Fruit fly (Drosophila melanogaster) Kc167 (cell line): ENCODE results near the gene Dpm1.

ENCODE experiments used
- Myc ChIP-seq: fragments of >200 bp; optimal IDR thresholded peaks from 2 replicates; lab custom pipeline; 2017; ENCODE audit warnings: missing external identifiers
- Sin3A ChIP-seq: fragments of >200 bp; optimal IDR thresholded peaks from 2 replicates; lab custom pipeline; 2018; ENCODE audit warnings: missing external identifiers
- h ChIP-seq: fragments of >200 bp; optimal IDR thresholded peaks from 3 replicates; lab custom pipeline; 2018; ENCODE audit warnings: missing external identifiers
- insv ChIP-seq: fragments of >200 bp; optimal IDR thresholded peaks from 3 replicates; lab custom pipeline; 2018; ENCODE audit warnings: missing external identifiers
- psq ChIP-seq: fragments of >200 bp; optimal IDR thresholded peaks from 2 replicates; lab custom pipeline; 2017; ENCODE audit warnings: missing external identifiers
- ttk ChIP-seq: sonication (Bioruptor generic); optimal IDR thresholded peaks from 2 replicates; lab custom pipeline; 2017; ENCODE audit warnings: missing external identifiers

Dpm1 gene

DNA sequence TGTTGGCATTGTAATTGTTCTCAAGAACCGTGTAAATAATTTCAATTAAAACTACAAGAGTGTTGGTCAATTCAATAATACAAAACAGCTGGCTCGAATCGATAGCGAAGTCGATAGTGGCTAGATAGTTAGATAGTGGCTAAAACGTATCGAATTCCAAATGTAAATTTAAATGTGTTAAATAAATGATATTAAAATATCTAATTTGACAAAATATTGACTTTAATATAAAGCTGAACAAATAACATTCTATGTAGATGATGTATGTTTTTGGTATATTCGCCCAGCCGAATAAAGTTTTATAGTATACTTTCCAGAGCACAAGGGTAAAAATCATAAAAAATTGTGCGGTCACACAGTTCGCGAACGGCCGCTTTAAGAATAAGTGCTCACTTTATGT lies at the start of gene Dpm1, which contains the start of gene CG10137:
Gene Dpm1, minus strand, starts transcription at position 53 of the 400 bp plus-strand sequence.
Gene CG10137, plus strand, starts transcription at position 371 of the 400 bp plus-strand sequence.
- TF ChIP-seq psq (lab: Kevin White, UChicago) (no peak), insv (lab: Kevin White, UChicago) (no peak), Myc (no peak), ttk (no peak), h (lab: Kevin White, UChicago) (no peak), Sin3A (no peak)

DNA sequence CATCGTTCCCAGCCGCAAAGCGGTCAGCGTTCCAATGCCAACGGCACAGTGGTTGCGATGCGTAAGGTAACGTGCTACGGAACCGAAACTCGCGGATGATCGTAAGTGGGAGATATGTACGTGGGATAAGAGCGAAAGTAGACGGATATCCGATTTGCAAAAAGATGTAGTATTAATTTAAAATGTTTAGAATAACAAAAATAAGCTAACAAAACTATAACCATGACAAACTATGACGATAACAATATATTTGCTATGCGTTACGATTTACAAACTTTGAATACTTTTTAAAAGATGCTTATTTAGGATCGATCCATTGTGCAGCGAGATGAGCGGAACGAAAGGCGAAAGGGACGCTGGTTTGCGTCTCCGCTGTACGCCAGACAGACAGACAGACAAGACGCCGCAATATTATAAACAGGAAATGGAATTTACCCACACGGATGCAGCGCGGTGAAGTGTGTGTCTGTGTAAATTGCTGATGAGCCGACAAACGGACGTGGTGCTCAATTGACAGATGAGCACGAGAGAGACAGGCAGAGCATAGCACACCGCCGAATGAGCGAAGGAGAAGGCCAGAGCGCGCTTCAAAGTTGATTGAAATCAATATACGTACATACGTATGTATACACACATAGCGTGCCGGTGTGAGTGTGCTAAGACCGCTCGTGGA lies 49.6 kb upstream of the Dpm1 start:
- TF ChIP-seq ttk (no peak), Myc (no peak), insv (lab: Kevin White, UChicago) (no peak), Sin3A (no peak), psq (lab: Kevin White, UChicago) (no peak), h (lab: Kevin White, UChicago) (no peak)

DNA sequence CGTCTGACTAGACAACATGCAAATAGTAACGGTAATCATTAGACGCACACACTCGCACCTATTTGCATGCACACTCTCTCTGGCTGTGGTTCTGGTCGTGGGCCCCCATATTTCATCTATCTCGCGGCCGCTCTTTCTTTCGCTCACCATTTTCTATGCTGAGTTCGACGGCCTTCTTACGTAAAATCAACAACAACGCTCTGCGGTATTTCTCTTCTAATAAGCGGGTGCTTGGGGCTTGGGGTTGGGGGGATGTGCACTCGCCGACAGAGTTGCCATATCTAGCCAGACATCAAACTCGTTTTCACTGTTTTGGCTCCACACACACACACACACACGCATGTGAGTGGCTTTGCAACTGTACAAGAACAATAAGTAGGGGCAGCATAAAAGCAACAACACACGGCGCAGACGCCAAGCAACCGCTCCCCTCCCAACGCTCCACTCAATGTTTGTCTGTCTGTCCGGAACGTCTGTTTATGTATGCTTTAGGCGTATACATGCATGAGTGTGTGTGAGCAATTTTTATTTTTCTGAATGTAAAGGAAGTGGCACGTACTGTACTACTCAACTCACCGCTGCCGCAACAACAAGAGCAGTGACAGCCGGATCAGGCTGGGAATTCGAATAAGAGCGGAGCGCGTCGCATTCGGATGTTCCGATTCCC lies 48.9 kb upstream of the Dpm1 start:
- TF ChIP-seq h (lab: Kevin White, UChicago) (no peak), Sin3A (no peak), ttk (no peak)

DNA sequence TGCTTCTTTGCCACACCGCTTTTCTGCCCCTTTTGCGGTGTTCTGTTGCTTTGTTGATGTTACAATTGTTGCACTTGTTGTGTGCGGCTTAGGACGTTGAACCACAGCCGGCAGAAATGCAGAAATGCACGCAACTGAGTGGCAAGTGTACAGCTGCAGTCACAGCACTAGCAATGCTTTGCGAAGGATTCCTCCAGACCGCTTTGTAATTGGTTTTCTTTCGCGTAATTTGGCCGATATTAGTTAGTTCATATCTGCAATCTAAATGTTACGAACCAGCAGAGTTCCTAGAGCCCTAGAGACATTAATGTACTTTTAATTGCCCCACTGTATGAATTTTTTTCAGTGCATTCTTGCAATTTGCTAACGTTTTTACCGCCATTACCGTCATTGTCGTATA lies 48.2 kb upstream of the Dpm1 start:
- TF ChIP-seq h (lab: Kevin White, UChicago) (no peak), Myc (no peak), insv (lab: Kevin White, UChicago) (no peak), ttk (no peak), psq (lab: Kevin White, UChicago) (no peak), Sin3A (no peak)

DNA sequence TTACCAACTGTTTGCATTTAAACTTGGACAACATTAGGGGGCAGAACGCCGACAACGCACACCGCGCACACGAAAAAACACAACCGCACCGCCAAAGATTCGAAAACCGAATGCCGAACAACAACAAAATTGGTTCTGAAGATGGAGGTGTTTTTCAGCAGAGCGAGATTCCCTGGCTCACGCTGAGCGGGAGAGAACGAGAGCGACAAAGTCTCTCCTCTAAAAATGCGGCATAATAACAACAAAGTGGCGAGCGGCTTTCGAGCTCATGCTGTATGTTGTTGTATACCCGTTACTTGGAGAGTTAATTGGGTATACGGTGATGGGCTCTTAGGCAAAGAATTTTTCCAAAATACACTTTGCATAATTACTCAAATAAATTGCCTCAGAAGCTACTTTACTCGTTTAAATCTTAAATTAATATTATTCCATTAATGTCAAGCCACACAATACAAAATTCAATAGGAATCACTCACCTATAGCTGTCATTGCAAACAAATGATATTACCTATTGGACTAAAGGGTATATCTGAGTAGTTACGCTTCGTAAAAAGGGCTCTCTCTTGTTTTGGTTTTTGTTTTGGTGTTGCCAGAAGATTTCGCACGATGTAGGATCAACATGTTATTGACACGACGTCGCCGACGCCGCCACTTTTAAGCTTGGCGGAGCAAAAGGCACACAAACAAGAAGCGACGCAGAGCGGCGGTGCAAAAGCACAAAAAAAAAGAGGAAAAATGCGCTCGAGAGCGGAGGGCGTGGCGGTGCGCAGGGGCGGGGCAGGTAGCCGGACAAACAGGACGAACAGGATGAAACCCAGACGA lies 46.5 kb upstream of the Dpm1 start:
- no peak for TF ChIP-seq Sin3A
- TF ChIP-seq insv (lab: Kevin White, UChicago) = no peak

DNA sequence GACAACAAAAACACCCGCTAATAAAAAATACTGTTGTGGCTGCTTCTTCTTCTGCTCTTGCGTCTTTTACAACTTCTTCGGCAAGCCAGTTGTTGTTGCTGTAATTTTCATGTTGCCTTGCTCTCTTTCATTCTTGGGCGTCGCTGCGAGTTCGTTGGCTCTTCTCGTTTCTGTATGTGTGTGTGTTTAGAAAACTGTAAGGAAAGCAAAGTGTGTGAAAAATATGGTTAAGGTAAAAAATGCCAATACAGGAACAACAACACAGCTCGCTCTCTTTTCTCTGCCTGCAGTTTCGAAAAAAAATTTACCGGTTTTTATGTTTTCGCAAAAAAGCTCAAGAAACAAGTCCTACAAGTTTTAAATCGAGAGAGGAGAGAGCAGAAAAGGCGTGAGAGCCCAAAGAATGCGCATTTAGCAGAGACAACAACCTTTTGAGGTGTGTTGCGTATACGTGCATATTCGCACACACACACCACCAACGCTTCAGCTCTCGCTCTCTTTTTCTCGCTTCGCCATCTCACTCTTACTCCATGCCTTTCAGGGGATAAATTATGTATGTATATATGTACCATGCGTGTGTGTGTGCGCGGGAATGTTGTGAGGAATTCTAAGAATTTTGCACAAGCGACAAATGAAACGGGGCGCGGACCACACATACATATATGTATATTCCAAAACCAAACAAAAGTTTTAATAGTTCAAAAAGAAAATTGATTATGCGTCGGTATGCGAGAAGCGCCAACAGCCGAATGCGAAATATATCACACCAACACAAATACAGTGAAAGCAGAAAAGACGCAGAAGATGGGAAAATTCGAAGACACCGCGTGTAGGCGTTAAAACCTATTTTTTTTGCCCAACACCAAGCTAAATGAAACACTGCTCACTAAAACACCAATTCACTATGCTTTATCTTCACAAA lies 45.7 kb upstream of the Dpm1 start:
- TF ChIP-seq ttk = no peak
- no peak for TF ChIP-seq psq (lab: Kevin White, UChicago)
- TF ChIP-seq insv (lab: Kevin White, UChicago) = no peak
- TF ChIP-seq Sin3A = no peak
- no peak for TF ChIP-seq h (lab: Kevin White, UChicago)
- no peak for TF ChIP-seq Myc

DNA sequence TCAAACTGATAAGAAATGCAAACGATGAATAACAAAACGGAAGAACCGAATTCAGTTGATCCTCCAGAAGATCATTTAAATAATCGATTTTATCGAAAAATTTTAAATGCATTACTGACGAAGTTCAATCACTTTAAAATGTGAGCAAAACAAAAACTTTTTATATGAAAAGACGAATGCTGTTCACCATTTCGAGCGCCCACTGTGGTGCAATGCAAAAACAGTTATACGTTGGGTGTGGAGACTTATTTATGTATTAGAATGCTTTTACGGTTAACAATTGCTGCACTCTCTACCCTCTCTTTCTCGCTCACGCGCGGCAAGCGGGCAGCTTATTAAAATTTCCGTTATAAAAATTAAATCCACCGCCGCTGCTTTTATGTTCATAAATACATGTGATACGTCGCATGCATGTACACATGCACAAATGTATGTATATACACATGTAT lies 44.7 kb upstream of the Dpm1 start:
- TF ChIP-seq h (lab: Kevin White, UChicago) (no peak), psq (lab: Kevin White, UChicago) (no peak), Sin3A (no peak), ttk (no peak), Myc (no peak), insv (lab: Kevin White, UChicago) (no peak)

DNA sequence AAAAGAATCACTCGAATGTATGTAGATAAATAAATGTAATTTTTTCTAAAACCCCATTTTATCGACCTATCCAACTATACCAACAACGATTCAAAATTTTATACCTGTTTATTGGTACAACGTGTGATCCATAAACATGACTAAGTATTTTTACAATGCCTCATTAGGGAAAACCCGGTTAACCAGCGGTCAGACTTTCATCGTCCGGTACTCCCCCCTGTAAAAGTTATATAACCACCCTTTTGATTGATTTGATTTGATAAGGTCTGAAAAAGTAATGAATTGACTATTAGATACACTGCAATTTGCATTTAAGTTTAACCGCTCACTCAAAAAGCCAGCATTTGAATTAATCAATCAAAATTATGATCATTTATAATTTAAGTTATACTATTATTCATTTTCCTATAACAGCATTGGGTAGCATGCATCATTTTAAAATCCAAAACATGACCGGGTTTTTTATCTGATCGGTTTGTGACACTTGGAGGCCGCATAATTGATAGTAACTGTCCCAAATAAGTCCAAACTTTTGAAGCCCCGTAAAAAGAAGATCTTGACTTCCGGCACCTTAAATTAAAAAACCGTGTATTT lies 41.2 kb upstream of the Dpm1 start:
- TF ChIP-seq h (lab: Kevin White, UChicago) = no peak
- TF ChIP-seq psq (lab: Kevin White, UChicago) = no peak
- TF ChIP-seq ttk = no peak
- TF ChIP-seq Myc = no peak
- no peak for TF ChIP-seq insv (lab: Kevin White, UChicago)
- no peak for TF ChIP-seq Sin3A

DNA sequence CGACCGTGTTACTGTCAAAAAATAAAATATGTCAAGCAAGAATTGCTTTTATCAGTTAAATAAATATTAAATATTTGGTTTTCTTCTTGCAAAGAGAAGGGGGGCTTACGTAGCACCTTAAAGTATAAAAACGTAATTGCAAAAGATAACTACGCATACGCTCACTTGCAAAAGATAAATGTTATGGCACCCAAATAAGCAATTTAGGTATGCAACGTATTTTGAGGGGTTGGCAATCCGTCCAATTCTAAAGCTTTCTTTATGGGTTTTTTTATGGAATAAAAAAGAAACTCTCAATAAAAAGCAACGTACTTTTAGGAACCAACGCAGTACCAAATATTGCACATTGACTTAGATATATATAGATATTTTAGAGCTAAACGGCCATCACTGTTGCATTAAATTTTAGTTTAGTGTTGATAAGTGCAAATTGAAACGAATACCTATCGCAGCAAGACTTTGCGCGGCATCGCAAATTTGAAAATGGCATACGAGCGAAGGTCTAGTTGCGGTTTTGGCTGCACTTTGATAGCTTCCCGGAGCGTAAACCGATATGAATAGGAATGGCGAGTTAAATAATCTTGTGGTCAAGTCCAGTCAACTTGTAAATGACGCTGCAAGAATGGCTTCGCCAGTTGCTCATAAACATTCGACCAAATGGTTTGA lies 39.2 kb upstream of the Dpm1 start, which contains the start of gene CG13077:
Gene CG13077, plus strand, starts transcription at position 631 of the 666 bp plus-strand sequence.
- no peak for TF ChIP-seq h (lab: Kevin White, UChicago)
- TF ChIP-seq insv (lab: Kevin White, UChicago) = no peak
- no peak for TF ChIP-seq psq (lab: Kevin White, UChicago)

DNA sequence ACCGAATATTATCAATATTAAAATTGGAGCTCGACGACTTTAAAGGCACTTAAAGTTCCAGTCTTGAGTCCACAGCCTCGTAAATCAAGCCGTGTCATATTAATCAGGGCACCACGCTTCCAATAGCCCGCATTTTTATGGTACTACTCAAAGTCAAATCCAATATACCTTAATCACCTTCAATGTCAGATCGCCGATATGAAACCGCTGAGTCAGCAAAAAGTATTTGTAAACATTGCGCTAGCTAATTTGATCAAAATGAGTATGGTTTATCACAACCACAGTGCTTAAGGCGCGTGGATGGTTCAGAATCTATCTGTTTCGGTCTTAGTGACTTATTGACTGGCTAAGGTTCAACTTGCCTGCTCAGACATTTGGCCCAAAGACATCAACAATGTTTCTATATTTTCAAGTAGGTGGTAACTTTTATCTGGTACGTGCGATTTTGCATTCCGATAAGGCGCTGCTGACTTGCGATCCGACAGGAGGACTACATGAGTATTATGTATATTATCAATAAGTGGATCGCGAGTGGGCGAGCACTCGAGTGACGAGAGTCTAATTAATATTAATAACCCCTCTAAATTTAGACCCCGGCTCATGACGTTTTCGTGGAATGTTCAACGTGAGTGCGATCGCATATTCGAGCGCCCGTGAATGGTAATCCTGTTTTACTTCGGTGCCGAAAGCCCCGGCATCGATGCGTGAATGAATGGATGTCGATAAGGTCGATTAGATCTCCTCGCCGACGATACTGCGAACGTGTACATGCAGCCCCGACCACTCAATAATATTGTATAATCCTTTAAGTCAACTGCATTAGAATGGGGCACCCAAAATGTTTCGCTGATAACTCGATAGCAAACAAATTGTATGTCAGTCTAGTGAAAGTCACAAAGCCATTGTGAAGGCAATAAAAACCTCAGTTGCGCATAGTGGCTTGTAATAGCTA lies 37.1 kb upstream of the Dpm1 start, which contains the start of gene CG13078:
Gene CG13078, plus strand, starts transcription at position 902 of the 952 bp plus-strand sequence.
- TF ChIP-seq h (lab: Kevin White, UChicago) (no peak), psq (lab: Kevin White, UChicago) (no peak), ttk (no peak), Myc (no peak), insv (lab: Kevin White, UChicago) (no peak), Sin3A (no peak)
